Worm (Caenorhabditis elegans): ENCODE data around the gene F52E10.2.
A peak's percentile ranks its signal among the peaks of the same experiment; 100 is the strongest.

- TF ChIP-seq W03F9.2 (tag; optimal IDR thresholded peaks at IDR 0.05): peak; percentile 37
- peak; percentile 72 for TF ChIP-seq him-1 (tag; optimal IDR thresholded peaks at IDR 0.05)
- TF ChIP-seq dao-5 (tag; optimal IDR thresholded peaks at IDR 0.05): peak; percentile 84
These were observed 15.2 kb upstream of the F52E10.2 start for ce11 chrX:16298173-16298572.
